Worm (Caenorhabditis elegans) whole organism, late embryonic: Measurements from ENCODE around the gene clc-1.

Experiments used
- C38D4.7 ChIP-seq: fragments of 200-800 bp; sonication (Bioruptor generic); optimal IDR thresholded peaks from 2 replicates; lab custom pipeline; 2018; ENCODE audit warnings: mild to moderate bottlenecking, missing genetic modification characterization, moderate library complexity, missing compliant biosample characterization
- K02D7.2 ChIP-seq: sonication (generic microtip); optimal IDR thresholded peaks from 2 replicates; lab custom pipeline; 2017; ENCODE audit warnings: mild to moderate bottlenecking, missing genetic modification characterization, missing compliant biosample characterization
- K09A11.1 ChIP-seq: sonication (generic microtip); optimal IDR thresholded peaks from 2 replicates; lab custom pipeline; 2017; ENCODE audit warnings: antibody characterized with exemption, mild to moderate bottlenecking, missing genetic modification characterization, missing compliant biosample characterization; ENCODE audit not compliant: insufficient read depth
- Y22D7AL.16 ChIP-seq: sonication (generic microtip); optimal IDR thresholded peaks from 2 replicates; lab custom pipeline; 2016; ENCODE audit warnings: missing genetic modification characterization, missing compliant biosample characterization
- ceh-14 ChIP-seq: sonication (generic microtip); optimal IDR thresholded peaks from 2 replicates; lab custom pipeline; 2016; ENCODE audit warnings: missing genotype, missing genetic modification characterization, missing compliant biosample characterization
- ceh-19 ChIP-seq: fragments of 200-800 bp; sonication (Bioruptor generic); optimal IDR thresholded peaks from 2 replicates; lab custom pipeline; 2018; ENCODE audit warnings: mild to moderate bottlenecking, missing genetic modification characterization, missing compliant biosample characterization
- ceh-2 ChIP-seq: sonication (generic microtip); optimal IDR thresholded peaks from 2 replicates; lab custom pipeline; 2016; ENCODE audit warnings: missing genotype, missing genetic modification characterization, missing compliant biosample characterization
- ceh-22 ChIP-seq: sonication (generic microtip); optimal IDR thresholded peaks from 2 replicates; lab custom pipeline; 2017; ENCODE audit warnings: missing biosample characterization, missing genetic modification characterization
- ceh-30 ChIP-seq: fragments of 150-350 bp; optimal IDR thresholded peaks from 2 replicates; lab custom pipeline; 2014; ENCODE audit warnings: missing biosample characterization, missing genetic modification characterization
- ceh-31 ChIP-seq: sonication (generic microtip); optimal IDR thresholded peaks from 2 replicates; lab custom pipeline; 2016; ENCODE audit warnings: missing genetic modification characterization, missing compliant biosample characterization
- ceh-45 ChIP-seq: fragments of 200-800 bp; sonication (Bioruptor generic); IDR thresholded peaks from 2 replicates; pipeline ENCODE4 v1.3.6; 2022; ENCODE audit warnings: missing genetic modification reagents, missing genetic modification characterization, missing compliant biosample characterization
- ceh-9 ChIP-seq: sonication (generic microtip); optimal IDR thresholded peaks from 2 replicates; lab custom pipeline; 2016; ENCODE audit warnings: mild to moderate bottlenecking, missing genetic modification characterization, inconsistent platforms, missing compliant biosample characterization
- che-1 ChIP-seq: sonication (generic microtip); optimal IDR thresholded peaks from 2 replicates; lab custom pipeline; 2016; ENCODE audit warnings: mild to moderate bottlenecking, missing genetic modification characterization, missing compliant biosample characterization
- dmd-4 ChIP-seq: sonication (generic microtip); optimal IDR thresholded peaks from 2 replicates; lab custom pipeline; 2016; ENCODE audit warnings: borderline replicate concordance, missing genetic modification characterization, missing compliant biosample characterization
- elt-2 ChIP-seq: sonication (generic microtip); optimal IDR thresholded peaks from 2 replicates; lab custom pipeline; 2016; ENCODE audit warnings: missing genetic modification reagents, missing genetic modification characterization, missing compliant biosample characterization
- elt-4 ChIP-seq: sonication (generic microtip); optimal IDR thresholded peaks from 2 replicates; lab custom pipeline; 2016; ENCODE audit warnings: missing genetic modification characterization, missing compliant biosample characterization
- ets-4 ChIP-seq: sonication (generic microtip); optimal IDR thresholded peaks from 2 replicates; lab custom pipeline; 2016; ENCODE audit warnings: missing genetic modification characterization, missing compliant biosample characterization
- fax-1 ChIP-seq: sonication (generic microtip); optimal IDR thresholded peaks from 2 replicates; lab custom pipeline; 2016; ENCODE audit warnings: missing genotype, missing genetic modification characterization, missing compliant biosample characterization
- fkh-10 ChIP-seq: fragments of 150-350 bp; optimal IDR thresholded peaks from 2 replicates; lab custom pipeline; 2014; ENCODE audit warnings: missing biosample characterization, missing genetic modification reagents, missing genetic modification characterization
- fkh-6 ChIP-seq: sonication (generic microtip); optimal IDR thresholded peaks from 2 replicates; lab custom pipeline; 2016; ENCODE audit warnings: missing genetic modification characterization, missing compliant biosample characterization
- hlh-30 ChIP-seq: sonication (generic microtip); optimal IDR thresholded peaks from 2 replicates; lab custom pipeline; 2017; ENCODE audit warnings: antibody characterized with exemption, missing genetic modification characterization, missing compliant biosample characterization; ENCODE audit not compliant: insufficient read depth
- hlh-8 ChIP-seq: sonication (generic microtip); optimal IDR thresholded peaks from 2 replicates; lab custom pipeline; 2016; ENCODE audit warnings: missing genotype, missing genetic modification characterization, missing compliant biosample characterization
- lin-11 ChIP-seq: fragments of 200-800 bp; sonication (Bioruptor generic); optimal IDR thresholded peaks from 2 replicates; lab custom pipeline; 2018; ENCODE audit warnings: mild to moderate bottlenecking, missing genetic modification characterization, missing compliant biosample characterization
- madf-2 ChIP-seq: sonication (generic microtip); optimal IDR thresholded peaks from 2 replicates; lab custom pipeline; 2017; ENCODE audit warnings: missing genetic modification characterization, missing compliant biosample characterization
- mec-3 ChIP-seq: sonication (generic microtip); optimal IDR thresholded peaks from 2 replicates; lab custom pipeline; 2016; ENCODE audit warnings: borderline replicate concordance, missing genetic modification characterization, missing compliant biosample characterization
- nhr-11 ChIP-seq: fragments of 150-350 bp; optimal IDR thresholded peaks from 2 replicates; lab custom pipeline; 2014; ENCODE audit warnings: missing biosample characterization, missing genetic modification characterization
- nhr-232 ChIP-seq: sonication (generic microtip); optimal IDR thresholded peaks from 2 replicates; lab custom pipeline; 2016; ENCODE audit warnings: missing genetic modification characterization, missing compliant biosample characterization
- odd-2 ChIP-seq: sonication (generic microtip); optimal IDR thresholded peaks from 2 replicates; lab custom pipeline; 2017; ENCODE audit warnings: antibody characterized with exemption, mild to moderate bottlenecking, missing genetic modification characterization, missing compliant biosample characterization
- pat-9 ChIP-seq: fragments of 200-800 bp; sonication (Bioruptor generic); optimal IDR thresholded peaks from 2 replicates; lab custom pipeline; 2018; ENCODE audit warnings: mild to moderate bottlenecking, missing genetic modification characterization, moderate library complexity, missing compliant biosample characterization
- pha-2 ChIP-seq: sonication (generic microtip); optimal IDR thresholded peaks from 2 replicates; lab custom pipeline; 2017; ENCODE audit warnings: mild to moderate bottlenecking, missing genetic modification characterization, missing compliant biosample characterization
- pha-4 ChIP-seq: fragments of 150-350 bp; optimal IDR thresholded peaks from 2 replicates; lab custom pipeline; 2018; ENCODE audit warnings: missing biosample characterization, missing genetic modification reagents, missing genetic modification characterization
- pqm-1 ChIP-seq: sonication (generic microtip); optimal IDR thresholded peaks from 2 replicates; lab custom pipeline; 2016; ENCODE audit warnings: missing genetic modification characterization, missing compliant biosample characterization
- pros-1 ChIP-seq: fragments of 150-350 bp; optimal IDR thresholded peaks from 2 replicates; lab custom pipeline; 2014; ENCODE audit warnings: missing biosample characterization, missing genetic modification reagents, missing genetic modification characterization
- sdc-2 ChIP-seq: sonication (generic microtip); optimal IDR thresholded peaks from 2 replicates; lab custom pipeline; 2016; ENCODE audit warnings: missing genotype, missing genetic modification characterization, missing compliant biosample characterization
- sox-4 ChIP-seq: sonication (generic microtip); optimal IDR thresholded peaks from 2 replicates; lab custom pipeline; 2017; ENCODE audit warnings: mild to moderate bottlenecking, missing genetic modification characterization, inconsistent platforms, missing compliant biosample characterization
- tbx-7 ChIP-seq: sonication (generic microtip); optimal IDR thresholded peaks from 2 replicates; lab custom pipeline; 2016; ENCODE audit warnings: missing genotype, missing genetic modification characterization, missing compliant biosample characterization
- ttx-3 ChIP-seq: sonication (generic microtip); optimal IDR thresholded peaks from 2 replicates; lab custom pipeline; 2016; ENCODE audit warnings: missing genetic modification reagents, missing genetic modification characterization, missing compliant biosample characterization
- unc-3 ChIP-seq, 2 experiments: fragments of 200-800 bp in 1 of 2; sonication (Bioruptor generic) in 1 of 2; sonication (generic microtip) in 1 of 2; conservative IDR thresholded peaks in 1 of 2; optimal IDR thresholded peaks in 1 of 2; 2 replicates each; pipeline versions ENCODE4 v1.3.6 to Lab custom; 2016 to 2022; ENCODE audit warnings: missing compliant biosample characterization in 2 of 2, missing genetic modification characterization in 2 of 2, missing genetic modification reagents in 1 of 2
- unc-86 ChIP-seq: sonication (generic microtip); optimal IDR thresholded peaks from 2 replicates; lab custom pipeline; 2016; ENCODE audit warnings: missing genetic modification characterization, missing compliant biosample characterization
- zip-5 ChIP-seq: sonication (generic microtip); optimal IDR thresholded peaks from 2 replicates; lab custom pipeline; 2016; ENCODE audit warnings: missing genetic modification characterization, missing compliant biosample characterization
- ztf-16 ChIP-seq: sonication (generic microtip); optimal IDR thresholded peaks from 2 replicates; lab custom pipeline; 2017; ENCODE audit warnings: missing genetic modification characterization, missing compliant biosample characterization

The clc-1 gene

ce11 chrX:11078150-11078549 is 30.9 kb downstream of the clc-1 start, which contains the start of gene W04G3.10:
Gene W04G3.10 (minus strand): TSS chrX:11078250.
- no peak for TF ChIP-seq mec-3 (tag; lab: Kevin White, UChicago)
- no peak for TF ChIP-seq ceh-19 (GFP tag; lab: Kevin White, UChicago)
- TF ChIP-seq ceh-9 (tag; lab: Kevin White, UChicago): no peak
- TF ChIP-seq K09A11.1 (tag; lab: Kevin White, UChicago): no peak
- no peak for TF ChIP-seq nhr-11 (tag; lab: Kevin White, UChicago)
- TF ChIP-seq fax-1 (tag; lab: Kevin White, UChicago): no peak
- no peak for TF ChIP-seq sox-4
- TF ChIP-seq dmd-4 (tag; lab: Kevin White, UChicago): no peak
- TF ChIP-seq pqm-1: no peak
- no peak for TF ChIP-seq odd-2 (tag; lab: Kevin White, UChicago)
- no peak for TF ChIP-seq pha-2
- no peak for TF ChIP-seq ceh-2
- no peak for TF ChIP-seq elt-4 (tag; lab: Kevin White, UChicago)
- TF ChIP-seq unc-86: no peak
- no peak for TF ChIP-seq unc-3 (GFP tag; conservative IDR thresholded peaks at IDR 0.05; lab: Robert Waterston, UW)
- TF ChIP-seq unc-3 (tag; optimal IDR thresholded peaks at IDR 0.05; lab: Kevin White, UChicago): no peak
- TF ChIP-seq ttx-3 (tag; lab: Kevin White, UChicago): no peak
- no peak for TF ChIP-seq C38D4.7
- TF ChIP-seq zip-5 (tag; lab: Kevin White, UChicago): no peak
- TF ChIP-seq, all 69 proteins: peak for 0

ce11 chrX:11079667-11080066 is 32.4 kb downstream of the clc-1 start, which contains the start of gene W04G3.13:
Gene W04G3.13 (minus strand): TSS chrX:11079767.
- TF ChIP-seq Y22D7AL.16 (no peak), K02D7.2 (tag; lab: Kevin White, UChicago) (no peak), lin-11 (no peak), zip-5 (tag; lab: Kevin White, UChicago) (no peak), elt-2 (tag; lab: Kevin White, UChicago) (no peak), hlh-8 (tag; lab: Kevin White, UChicago) (no peak), ets-4 (no peak), fkh-10 (no peak)

- TF ChIP-seq pha-4 (tag; lab: Kevin White, UChicago) (no peak), lin-11 (no peak), ceh-45 (GFP tag; lab: Robert Waterston, UW) (no peak), unc-86 (no peak), pros-1 (tag; lab: Kevin White, UChicago) (no peak), pat-9 (tag; lab: Kevin White, UChicago) (no peak), C38D4.7 (no peak), fax-1 (tag; lab: Kevin White, UChicago) (no peak), fkh-6 (tag; lab: Kevin White, UChicago) (no peak), ceh-31 (no peak), ceh-14 (tag; lab: Kevin White, UChicago) (no peak), nhr-232 (tag; lab: Kevin White, UChicago) (no peak), pqm-1 (no peak), sox-4 (no peak)
These were observed 33.0 kb downstream of the clc-1 start, which contains the start of gene sulp-7 for ce11 chrX:11080170-11080728. Gene sulp-7 (plus strand): TSS chrX:11080678.

ce11 chrX:11085162-11085561 is 37.9 kb downstream of the clc-1 start, which contains the start of gene W04G3.7:
Gene W04G3.7 (minus strand): TSS chrX:11085262.
- TF ChIP-seq ztf-16 (tag; lab: Kevin White, UChicago) (no peak), tbx-7 (tag; lab: Kevin White, UChicago) (no peak), hlh-30 (tag; lab: Kevin White, UChicago) (no peak), unc-3 (GFP tag; conservative IDR thresholded peaks at IDR 0.05; lab: Robert Waterston, UW) (no peak), unc-3 (tag; optimal IDR thresholded peaks at IDR 0.05; lab: Kevin White, UChicago) (no peak), madf-2 (no peak), pha-4 (tag; lab: Kevin White, UChicago) (no peak), hlh-8 (tag; lab: Kevin White, UChicago) (no peak), ceh-22 (no peak), fax-1 (tag; lab: Kevin White, UChicago) (no peak), ceh-31 (no peak), che-1 (tag; lab: Kevin White, UChicago) (no peak), pha-2 (no peak), ceh-19 (GFP tag; lab: Kevin White, UChicago) (no peak), sdc-2 (no peak), pros-1 (tag; lab: Kevin White, UChicago) (no peak), ceh-30 (no peak)
